Fruit fly (Drosophila melanogaster) whole organism, embryonic: ENCODE measurements around the gene CG32751.
A peak's percentile ranks its signal among the peaks of the same experiment; 100 is the strongest.

Experiments
- BEAF-32 ChIP-seq: fragments of 200-800 bp; sonication (Bioruptor generic); optimal IDR thresholded peaks from 3 replicates; lab custom pipeline; 2017; ENCODE audit warnings: missing biosample characterization, missing genetic modification characterization, mild to moderate bottlenecking, moderate library complexity, missing genetic modification reagents
- CG10431 ChIP-seq: fragments of 200-800 bp; sonication (Bioruptor generic); optimal IDR thresholded peaks from 3 replicates; lab custom pipeline; 2018; ENCODE audit warnings: missing biosample characterization, mild to moderate bottlenecking, missing genetic modification characterization
- CG10543 ChIP-seq: fragments of 200-800 bp; sonication (Bioruptor generic); optimal IDR thresholded peaks from 3 replicates; lab custom pipeline; 2017; ENCODE audit warnings: missing biosample characterization, mild to moderate bottlenecking, missing genetic modification characterization, moderate library complexity
- CG11560 ChIP-seq: fragments of 200-800 bp; sonication (Bioruptor generic); IDR thresholded peaks from 3 replicates; pipeline ENCODE4 v1.3.6; 2022; ENCODE audit warnings: missing biosample characterization, missing genetic modification characterization
- CG12155 ChIP-seq: fragments of 200-800 bp; sonication (Bioruptor generic); optimal IDR thresholded peaks from 3 replicates; lab custom pipeline; 2016; ENCODE audit warnings: missing biosample characterization, missing genetic modification characterization
- CG12744 ChIP-seq: fragments of 200-800 bp; sonication (Bioruptor generic); optimal IDR thresholded peaks from 2 replicates; lab custom pipeline; 2016; ENCODE audit warnings: missing biosample characterization, missing genetic modification characterization
- CG13123 ChIP-seq: fragments of 200-800 bp; sonication (Bioruptor generic); optimal IDR thresholded peaks from 2 replicates; lab custom pipeline; 2016; ENCODE audit warnings: missing biosample characterization, missing genetic modification characterization
- CG13424 ChIP-seq: fragments of 200-800 bp; sonication (Bioruptor generic); optimal IDR thresholded peaks from 2 replicates; lab custom pipeline; 2019; ENCODE audit warnings: missing biosample characterization, mild to moderate bottlenecking, missing genetic modification characterization, moderate library complexity
- CG13894 ChIP-seq: fragments of 200-800 bp; sonication (Bioruptor generic); optimal IDR thresholded peaks from 3 replicates; lab custom pipeline; 2018; ENCODE audit warnings: missing biosample characterization, mild to moderate bottlenecking, missing genetic modification characterization, moderate library complexity
- CG17328 ChIP-seq: fragments of 200-800 bp; sonication (Bioruptor generic); IDR thresholded peaks from 2 replicates; pipeline ENCODE4 v1.3.6; 2022; ENCODE audit warnings: missing biosample characterization, missing genetic modification characterization
- CG17829 ChIP-seq: fragments of 200-800 bp; optimal IDR thresholded peaks from 2 replicates; lab custom pipeline; 2019; ENCODE audit warnings: missing biosample characterization, mild to moderate bottlenecking, missing genetic modification characterization, moderate library complexity
- CG30020 ChIP-seq: fragments of 200-800 bp; optimal IDR thresholded peaks from 2 replicates; lab custom pipeline; 2019; ENCODE audit warnings: missing biosample characterization, mild to moderate bottlenecking, missing genetic modification characterization, moderate library complexity
- CG30403 ChIP-seq: fragments of 200-800 bp; sonication (Bioruptor generic); optimal IDR thresholded peaks from 3 replicates; lab custom pipeline; 2016; ENCODE audit warnings: missing biosample characterization, missing genetic modification characterization
- CG34376 ChIP-seq: fragments of 200-800 bp; sonication (Bioruptor generic); optimal IDR thresholded peaks from 2 replicates; lab custom pipeline; 2018; ENCODE audit warnings: missing biosample characterization, mild to moderate bottlenecking, missing genetic modification characterization
- CG3726 ChIP-seq: fragments of 200-800 bp; sonication (Bioruptor generic); IDR thresholded peaks from 3 replicates; pipeline ENCODE4, ENCODE4 v1.3.6; 2022; ENCODE audit warnings: missing biosample characterization, missing genetic modification characterization
- CG4617 ChIP-seq: fragments of 200-800 bp; sonication (Bioruptor generic); optimal IDR thresholded peaks from 3 replicates; lab custom pipeline; 2016; ENCODE audit warnings: missing biosample characterization, missing genetic modification characterization, borderline replicate concordance
- CG5953 ChIP-seq: fragments of 200-800 bp; sonication (Bioruptor generic); IDR thresholded peaks from 2 replicates; pipeline ENCODE4 v1.3.6; 2022; ENCODE audit warnings: missing biosample characterization, missing genetic modification characterization
- CG6272 ChIP-seq: fragments of 200-800 bp; sonication (Bioruptor generic); IDR thresholded peaks from 2 replicates; pipeline ENCODE4 v1.3.6; 2022; ENCODE audit warnings: missing biosample characterization, missing genetic modification characterization
- CG8924 ChIP-seq: fragments of 200-800 bp; optimal IDR thresholded peaks from 3 replicates; lab custom pipeline; 2019; ENCODE audit warnings: missing biosample characterization, mild to moderate bottlenecking, missing genetic modification characterization, moderate library complexity
- D19A ChIP-seq: fragments of 200-800 bp; optimal IDR thresholded peaks from 3 replicates; lab custom pipeline; 2019; ENCODE audit warnings: missing biosample characterization, mild to moderate bottlenecking, missing genetic modification characterization, moderate library complexity
- Dek ChIP-seq: fragments of 200-800 bp; sonication (Bioruptor generic); optimal IDR thresholded peaks from 3 replicates; lab custom pipeline; 2019; ENCODE audit warnings: missing biosample characterization, mild to moderate bottlenecking, missing genetic modification characterization, moderate library complexity
- Drgx ChIP-seq: fragments of 200-800 bp; sonication (Bioruptor generic); IDR thresholded peaks from 2 replicates; pipeline ENCODE4 v1.3.6; 2022; ENCODE audit warnings: missing biosample characterization, missing genetic modification characterization
- Elba2 ChIP-seq: fragments of 200-800 bp; sonication (Bioruptor generic); optimal IDR thresholded peaks from 3 replicates; lab custom pipeline; 2016; ENCODE audit warnings: missing biosample characterization, missing genetic modification characterization
- GATAe ChIP-seq: fragments of 200-800 bp; sonication (Bioruptor generic); conservative IDR thresholded peaks from 2 replicates; pipeline ENCODE4 v1.3.6; 2022; ENCODE audit warnings: missing biosample characterization, missing genetic modification characterization
- HLHmδ ChIP-seq: fragments of 200-800 bp; sonication (Bioruptor generic); optimal IDR thresholded peaks from 2 replicates; lab custom pipeline; 2018; ENCODE audit warnings: missing biosample characterization, mild to moderate bottlenecking, missing genetic modification characterization, moderate library complexity
- Hey ChIP-seq: fragments of 200-800 bp; sonication (Bioruptor generic); optimal IDR thresholded peaks from 3 replicates; lab custom pipeline; 2018; ENCODE audit warnings: missing biosample characterization, mild to moderate bottlenecking, missing genetic modification characterization
- Nf-YA ChIP-seq: fragments of 200-800 bp; sonication (Bioruptor generic); IDR thresholded peaks from 2 replicates; pipeline ENCODE4 v1.3.6; 2022; ENCODE audit warnings: missing biosample characterization, missing genetic modification characterization
- Nf-YB ChIP-seq: fragments of 200-800 bp; sonication (Bioruptor generic); optimal IDR thresholded peaks from 3 replicates; lab custom pipeline; 2019; ENCODE audit warnings: missing biosample characterization, mild to moderate bottlenecking, missing genetic modification characterization, moderate library complexity
- NfI ChIP-seq: fragments of 200-800 bp; sonication (Bioruptor generic); optimal IDR thresholded peaks from 3 replicates; lab custom pipeline; 2018; ENCODE audit warnings: missing biosample characterization, mild to moderate bottlenecking, missing genetic modification characterization, moderate library complexity
- Scr ChIP-seq: fragments of 200-800 bp; sonication (Bioruptor generic); IDR thresholded peaks from 2 replicates; pipeline ENCODE4 v1.3.6; 2022; ENCODE audit warnings: missing biosample characterization, missing genetic modification characterization; ENCODE audit not compliant: partially characterized antibody
- Sry-δ ChIP-seq: fragments of 200-800 bp; sonication (Bioruptor generic); optimal IDR thresholded peaks from 2 replicates; lab custom pipeline; 2016; ENCODE audit warnings: missing biosample characterization, missing genetic modification characterization
- Trl ChIP-seq, 3 experiments: fragments of >200 bp in 2 of 3; fragments of 200-800 bp in 1 of 3; sonication (Bioruptor generic) in 1 of 3; optimal IDR thresholded peaks; 2 replicates in 1 of 3; 3 replicates in 2 of 3; lab custom pipeline; 2016 to 2017; ENCODE audit warnings: missing biosample characterization in 1 of 3, missing genetic modification characterization in 1 of 3
- caup ChIP-seq: fragments of 200-800 bp; sonication (Bioruptor generic); optimal IDR thresholded peaks from 3 replicates; lab custom pipeline; 2017; ENCODE audit warnings: missing biosample characterization, mild to moderate bottlenecking, missing genetic modification characterization, moderate library complexity; ENCODE audit not compliant: severe bottlenecking
- chif ChIP-seq, 2 experiments: fragments of 200-800 bp; sonication (Bioruptor generic); optimal IDR thresholded peaks; 3 replicates each; lab custom pipeline; 2016; ENCODE audit warnings: missing biosample characterization in 2 of 2, missing genetic modification characterization in 2 of 2
- chn ChIP-seq: fragments of 200-800 bp; sonication (Bioruptor generic); optimal IDR thresholded peaks from 2 replicates; lab custom pipeline; 2016; ENCODE audit warnings: missing biosample characterization, missing genetic modification characterization
- dmrt11E ChIP-seq: fragments of 200-800 bp; sonication (Bioruptor generic); optimal IDR thresholded peaks from 3 replicates; lab custom pipeline; 2018; ENCODE audit warnings: missing biosample characterization, mild to moderate bottlenecking, missing genetic modification characterization, moderate library complexity
- dpn ChIP-seq, 2 experiments: fragments of 200-800 bp; sonication (Bioruptor generic); optimal IDR thresholded peaks; 3 replicates each; lab custom pipeline; 2016; ENCODE audit warnings: missing biosample characterization in 2 of 2, missing genetic modification characterization in 2 of 2
- en ChIP-seq: fragments of 200-800 bp; sonication (Bioruptor generic); optimal IDR thresholded peaks from 2 replicates; lab custom pipeline; 2016; ENCODE audit warnings: missing biosample characterization, missing genetic modification characterization
- fd102C ChIP-seq: fragments of 200-800 bp; sonication (Bioruptor generic); optimal IDR thresholded peaks from 2 replicates; lab custom pipeline; 2018; ENCODE audit warnings: missing biosample characterization, mild to moderate bottlenecking, missing genetic modification characterization, moderate library complexity
- gcm2 ChIP-seq: fragments of 200-800 bp; sonication (Bioruptor generic); optimal IDR thresholded peaks from 2 replicates; lab custom pipeline; 2016; ENCODE audit warnings: missing biosample characterization, missing genetic modification characterization
- ham ChIP-seq: fragments of 200-800 bp; sonication (Bioruptor generic); IDR thresholded peaks from 2 replicates; pipeline ENCODE4 v1.3.6; 2022; ENCODE audit warnings: missing biosample characterization, missing genetic modification characterization
- hkb ChIP-seq, 2 experiments: fragments of 200-800 bp in 1 of 2; fragments of >200 bp in 1 of 2; sonication (Bioruptor generic) in 1 of 2; IDR thresholded peaks in 1 of 2; optimal IDR thresholded peaks in 1 of 2; 2 replicates each; pipeline versions ENCODE4 v1.3.6 to Lab custom; 2017 to 2022; ENCODE audit warnings: missing biosample characterization in 1 of 2, missing genetic modification characterization in 1 of 2
- kah ChIP-seq: fragments of 200-800 bp; sonication (Bioruptor generic); optimal IDR thresholded peaks from 2 replicates; lab custom pipeline; 2018; ENCODE audit warnings: missing biosample characterization, mild to moderate bottlenecking, missing genetic modification characterization
- oc ChIP-seq: fragments of 200-800 bp; sonication (Bioruptor generic); optimal IDR thresholded peaks from 2 replicates; lab custom pipeline; 2018; ENCODE audit warnings: missing biosample characterization, mild to moderate bottlenecking, missing genetic modification characterization, moderate library complexity
- onecut ChIP-seq: fragments of 200-800 bp; sonication (Bioruptor generic); IDR thresholded peaks from 2 replicates; pipeline ENCODE4 v1.3.6; 2022; ENCODE audit warnings: missing biosample characterization, missing genetic modification characterization
- pfk ChIP-seq: fragments of 200-800 bp; sonication (Bioruptor generic); optimal IDR thresholded peaks from 2 replicates; lab custom pipeline; 2018; ENCODE audit warnings: missing biosample characterization, mild to moderate bottlenecking, missing genetic modification characterization, moderate library complexity
- pzg ChIP-seq: fragments of 200-800 bp; sonication (Bioruptor generic); optimal IDR thresholded peaks from 3 replicates; lab custom pipeline; 2018; ENCODE audit warnings: missing biosample characterization, mild to moderate bottlenecking, missing genetic modification characterization, moderate library complexity
- ttk ChIP-seq: fragments of 200-800 bp; sonication (Bioruptor generic); IDR thresholded peaks from 2 replicates; pipeline ENCODE4 v2.1.2; 2022; ENCODE audit warnings: missing biosample characterization, missing genetic modification characterization

The CG32751 gene

DNA sequence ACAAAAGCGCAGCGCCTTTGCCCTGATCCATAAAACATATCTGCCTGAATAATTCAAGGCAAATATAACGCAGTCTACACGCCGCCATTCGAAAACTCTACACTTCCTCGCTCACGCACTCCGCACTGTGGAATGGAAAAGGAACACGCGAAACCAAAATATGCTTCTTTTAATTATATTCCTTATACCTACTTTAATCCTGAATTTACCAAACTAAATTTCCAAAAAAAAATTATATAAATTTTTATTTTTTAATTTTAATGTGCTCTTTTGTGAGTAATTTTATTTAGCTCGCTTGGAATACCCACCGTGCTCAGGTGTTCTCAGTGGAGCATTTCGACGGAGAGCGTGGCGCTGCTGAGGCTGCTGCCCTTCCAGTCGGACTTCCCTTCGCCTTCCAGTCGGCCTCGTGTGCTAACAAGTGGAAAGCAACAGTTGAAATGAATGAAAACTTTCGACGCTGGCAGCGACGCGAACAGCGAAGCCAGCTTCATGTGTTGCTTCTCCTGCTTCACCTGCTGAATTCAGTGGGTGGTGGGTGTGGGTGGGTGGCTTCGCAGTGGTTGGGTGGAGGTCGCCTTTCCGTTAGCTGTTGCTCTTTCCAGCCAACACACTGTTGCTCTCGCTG is 5.2 kb downstream of the CG32751 start (continued):
- peak; percentile 85 for TF ChIP-seq CG3726 (GFP tag; lab: Robert Waterston, UW)
- no peak for TF ChIP-seq BEAF-32 (GFP tag; lab: Kevin White, UChicago)
- TF ChIP-seq ttk (GFP tag; lab: Robert Waterston, UW) = peak; percentile 90
- peak; percentile 75 for TF ChIP-seq CG17829 (tag; lab: Kevin White, UChicago)
- peak; percentile 41 for TF ChIP-seq kah (GFP tag; lab: Kevin White, UChicago)
- TF ChIP-seq Hey = no peak
- TF ChIP-seq CG10543 (GFP tag; lab: Kevin White, UChicago) = peak; percentile 22
- TF ChIP-seq CG5953 (GFP tag; lab: Robert Waterston, UW) = peak; percentile 70
- no peak for TF ChIP-seq CG30020 (tag; lab: Kevin White, UChicago)
- TF ChIP-seq hkb (optimal IDR thresholded peaks at IDR 0.05; lab: Kevin White, UChicago) = no peak
- peak; percentile 92 for TF ChIP-seq hkb (GFP tag; IDR thresholded peaks at IDR 0.05; lab: Robert Waterston, UW)
- TF ChIP-seq CG13894 (tag; lab: Kevin White, UChicago) = peak; percentile 87
- peak; percentile 82 for TF ChIP-seq Nf-YA (GFP tag; lab: Robert Waterston, UW)
- TF ChIP-seq Trl (optimal IDR thresholded peaks at IDR 0.05; lab: Kevin White, UChicago) = no peak
- TF ChIP-seq Trl (GFP tag; optimal IDR thresholded peaks at IDR 0.05; lab: Kevin White, UChicago) = peak; percentile 13
- no peak for TF ChIP-seq HLHmδ
- peak; percentile 53 for TF ChIP-seq CG12155
- peak; percentile 72 for TF ChIP-seq CG8924 (tag; lab: Kevin White, UChicago)
- peak; percentile 85 for TF ChIP-seq caup (GFP tag; lab: Kevin White, UChicago)
- no peak for TF ChIP-seq pfk (GFP tag; lab: Kevin White, UChicago)
- TF ChIP-seq dmrt11E = no peak
- peak; percentile 48; the same call in 1 of the 2 replicates for TF ChIP-seq ham (GFP tag; lab: Robert Waterston, UW)
- TF ChIP-seq onecut (GFP tag; lab: Robert Waterston, UW) = peak; percentile 66
- TF ChIP-seq NfI (GFP tag; lab: Kevin White, UChicago) = peak; percentile 84
- no peak for TF ChIP-seq CG4617 (GFP tag; lab: Kevin White, UChicago)
- TF ChIP-seq dpn (GFP tag; optimal IDR thresholded peaks at IDR 0.05; lab: Kevin White, UChicago) = peak in 1 of 2 experiments; percentile 59
- peak in 1 of 2 experiments; percentile 6 for TF ChIP-seq chif (GFP tag; optimal IDR thresholded peaks at IDR 0.05; lab: Kevin White, UChicago)
- TF ChIP-seq en = no peak
- TF ChIP-seq Elba2 (GFP tag; lab: Kevin White, UChicago) = no peak
- TF ChIP-seq CG12744 (GFP tag; lab: Kevin White, UChicago) = no peak
- TF ChIP-seq Drgx (GFP tag; lab: Robert Waterston, UW) = peak; percentile 87
- TF ChIP-seq CG10431 = no peak
- TF ChIP-seq CG13424 = peak; percentile 86
- TF ChIP-seq chn (GFP tag; lab: Kevin White, UChicago) = peak; percentile 11
- TF ChIP-seq CG17328 = peak; percentile 84
- peak; percentile 75 for TF ChIP-seq CG30403 (GFP tag; lab: Kevin White, UChicago)
- peak; percentile 88 for TF ChIP-seq Dek
- TF ChIP-seq D19A = peak; percentile 68
- TF ChIP-seq fd102C (GFP tag; lab: Kevin White, UChicago) = no peak
- no peak for TF ChIP-seq pzg (GFP tag; lab: Kevin White, UChicago)
- TF ChIP-seq oc (tag; lab: Kevin White, UChicago) = peak; percentile 71
- peak; percentile 34; the same call in 1 of the 2 replicates for TF ChIP-seq GATAe (GFP tag; lab: Robert Waterston, UW)
- TF ChIP-seq CG11560 (tag; lab: Robert Waterston, UW) = peak; percentile 60
- TF ChIP-seq Nf-YB = peak; percentile 41
- TF ChIP-seq gcm2 (GFP tag; lab: Kevin White, UChicago) = no peak
- TF ChIP-seq CG6272 = peak; percentile 91
- TF ChIP-seq CG13123 = peak; percentile 25
- no peak for TF ChIP-seq Sry-δ (GFP tag; lab: Kevin White, UChicago)
- TF ChIP-seq Scr (GFP tag; lab: Robert Waterston, UW) = no peak
- peak; percentile 21 for TF ChIP-seq CG34376 (GFP tag; lab: Kevin White, UChicago)
